Worm (Caenorhabditis elegans) whole organism, L4 larva: ENCODE results near the gene Y46E12A.5.

Source experiments
- R02D3.7 ChIP-seq: fragments of 150-350 bp; sonication (generic microtip); optimal IDR thresholded peaks from 3 replicates; lab custom pipeline; 2014; ENCODE audit warnings: missing biosample characterization, missing genetic modification characterization
- ces-1 ChIP-seq: fragments of 150-350 bp; sonication (generic microtip); optimal IDR thresholded peaks from 4 replicates; lab custom pipeline; 2014; ENCODE audit warnings: missing biosample characterization, missing genetic modification reagents, missing genetic modification characterization
- dmd-9 ChIP-seq: fragments of 200-800 bp; sonication (Bioruptor generic); IDR thresholded peaks from 2 replicates; pipeline ENCODE4 v1.3.6; 2022; ENCODE audit warnings: missing genetic modification reagents, missing genetic modification characterization, missing compliant biosample characterization
- lin-13 ChIP-seq: fragments of 150-350 bp; optimal IDR thresholded peaks from 2 replicates; lab custom pipeline; 2014; ENCODE audit warnings: missing biosample characterization, missing genetic modification reagents, missing genetic modification characterization
- nhr-10 ChIP-seq: fragments of 150-350 bp; optimal IDR thresholded peaks from 2 replicates; lab custom pipeline; 2014; ENCODE audit warnings: missing biosample characterization, missing genetic modification characterization
- nhr-11 ChIP-seq: fragments of 150-350 bp; optimal IDR thresholded peaks from 2 replicates; lab custom pipeline; 2014; ENCODE audit warnings: missing biosample characterization, missing genetic modification characterization
- nhr-48 ChIP-seq: sonication (generic microtip); optimal IDR thresholded peaks from 2 replicates; lab custom pipeline; 2016; ENCODE audit warnings: mild to moderate bottlenecking, missing genetic modification characterization, missing compliant biosample characterization
- nhr-76 ChIP-seq: fragments of 150-350 bp; optimal IDR thresholded peaks from 2 replicates; lab custom pipeline; 2014; ENCODE audit warnings: missing biosample characterization, missing genetic modification characterization
- unc-130 ChIP-seq: sonication (generic microtip); optimal IDR thresholded peaks from 2 replicates; lab custom pipeline; 2016; ENCODE audit warnings: missing genetic modification reagents, missing genetic modification characterization, missing compliant biosample characterization
- ztf-11 ChIP-seq: fragments of 150-350 bp; optimal IDR thresholded peaks from 2 replicates; lab custom pipeline; 2014; ENCODE audit warnings: missing biosample characterization, missing genetic modification characterization

DNA sequence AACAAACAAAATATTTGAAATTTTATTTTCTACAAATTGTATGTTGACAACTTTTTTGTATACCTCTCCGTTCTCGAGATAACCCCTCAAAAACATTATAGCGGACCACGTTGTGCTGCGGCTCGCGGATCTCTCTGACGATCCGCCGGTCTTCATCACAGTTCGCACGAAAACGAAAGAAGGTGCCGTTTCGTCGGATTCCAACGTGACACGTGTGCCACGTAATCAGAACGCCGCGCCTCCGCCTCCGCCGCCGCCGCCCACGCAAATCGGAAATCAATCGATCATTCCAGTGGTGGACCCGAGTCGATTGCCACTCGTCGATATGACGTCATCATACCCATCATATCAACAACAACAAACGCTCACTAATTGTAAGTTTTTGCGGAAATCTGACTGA is 41.4 kb upstream of the Y46E12A.5 start:
- TF ChIP-seq nhr-10 (tag; lab: Kevin White, UChicago): no peak
- no peak for TF ChIP-seq ces-1 (GFP tag; lab: Kevin White, UChicago)
- no peak for TF ChIP-seq unc-130 (GFP tag; lab: Kevin White, UChicago)
- TF ChIP-seq nhr-48: no peak
- TF ChIP-seq lin-13 (GFP tag; lab: Kevin White, UChicago): no peak
- TF ChIP-seq dmd-9 (GFP tag; lab: Robert Waterston, UW): no peak
- TF ChIP-seq nhr-11 (tag; lab: Kevin White, UChicago): no peak
- no peak for TF ChIP-seq R02D3.7
- TF ChIP-seq nhr-76 (tag; lab: Kevin White, UChicago): no peak
- TF ChIP-seq ztf-11 (tag; lab: Kevin White, UChicago): no peak
